Worm (Caenorhabditis elegans) whole organism, L2 larva: Measurements from ENCODE around the gene T22D1.18.

Source experiments
- C34F6.9 ChIP-seq: fragments of 150-350 bp; optimal IDR thresholded peaks from 2 replicates; lab custom pipeline; 2014; ENCODE audit warnings: missing biosample characterization, missing genetic modification characterization
- F13H6.1 ChIP-seq: sonication (generic microtip); optimal IDR thresholded peaks from 2 replicates; lab custom pipeline; 2016; ENCODE audit warnings: missing genetic modification characterization, missing compliant biosample characterization
- Y55F3AM.14 ChIP-seq: fragments of 200-800 bp; sonication (Bioruptor generic); optimal IDR thresholded peaks from 2 replicates; lab custom pipeline; 2018; ENCODE audit warnings: mild to moderate bottlenecking, missing genetic modification characterization, missing compliant biosample characterization
- aly-2 ChIP-seq: fragments of 150-350 bp; optimal IDR thresholded peaks from 2 replicates; lab custom pipeline; 2014; ENCODE audit warnings: missing biosample characterization, missing genetic modification characterization
- blmp-1 ChIP-seq: sonication (generic microtip); optimal IDR thresholded peaks from 2 replicates; lab custom pipeline; 2017; ENCODE audit warnings: missing genetic modification characterization, mild to moderate bottlenecking, missing compliant biosample characterization, antibody characterized with exemption, moderate library complexity; ENCODE audit not compliant: insufficient read depth
- ceh-16 ChIP-seq: fragments of 150-350 bp; optimal IDR thresholded peaks from 2 replicates; lab custom pipeline; 2014; ENCODE audit warnings: missing biosample characterization, missing genetic modification characterization
- ceh-82 ChIP-seq: fragments of 150-350 bp; optimal IDR thresholded peaks from 2 replicates; lab custom pipeline; 2014; ENCODE audit warnings: missing biosample characterization, missing genetic modification characterization
- crh-2 ChIP-seq: sonication (generic microtip); optimal IDR thresholded peaks from 2 replicates; lab custom pipeline; 2017; ENCODE audit warnings: missing biosample characterization, missing genetic modification characterization
- dmd-4 ChIP-seq: sonication (generic microtip); optimal IDR thresholded peaks from 2 replicates; lab custom pipeline; 2017; ENCODE audit warnings: missing biosample characterization, missing genetic modification characterization
- egl-27 ChIP-seq: sonication (generic microtip); optimal IDR thresholded peaks from 3 replicates; lab custom pipeline; 2017; ENCODE audit warnings: missing biosample characterization, missing genetic modification reagents, missing genetic modification characterization
- elt-1 ChIP-seq: fragments of 150-350 bp; optimal IDR thresholded peaks from 2 replicates; lab custom pipeline; 2014; ENCODE audit warnings: missing biosample characterization, missing genetic modification characterization
- fos-1 ChIP-seq: fragments of 150-350 bp; optimal IDR thresholded peaks from 2 replicates; lab custom pipeline; 2014; ENCODE audit warnings: missing biosample characterization, missing genetic modification characterization
- lin-11 ChIP-seq: fragments of 150-350 bp; sonication (generic microtip); optimal IDR thresholded peaks from 2 replicates; lab custom pipeline; 2014; ENCODE audit warnings: missing biosample characterization, missing genetic modification characterization, inconsistent platforms, mixed read lengths
- lin-13 ChIP-seq: fragments of 150-350 bp; optimal IDR thresholded peaks from 2 replicates; lab custom pipeline; 2014; ENCODE audit warnings: missing biosample characterization, missing genetic modification reagents, missing genetic modification characterization
- lin-39 ChIP-seq: fragments of 150-350 bp; optimal IDR thresholded peaks from 2 replicates; lab custom pipeline; 2014; ENCODE audit warnings: missing biosample characterization, missing genetic modification reagents, missing genetic modification characterization
- lsy-2 ChIP-seq, 2 experiments: fragments of 150-350 bp in 1 of 2; sonication (generic microtip) in 1 of 2; optimal IDR thresholded peaks; 2 replicates each; lab custom pipeline; 2014 to 2017; ENCODE audit warnings: missing biosample characterization in 2 of 2, missing genetic modification characterization in 2 of 2
- mbf-1 ChIP-seq: sonication (generic microtip); optimal IDR thresholded peaks from 2 replicates; lab custom pipeline; 2017; ENCODE audit warnings: missing biosample characterization, missing genetic modification characterization
- mdl-1 ChIP-seq, 2 experiments: fragments of 150-350 bp in 1 of 2; sonication (generic microtip) in 1 of 2; optimal IDR thresholded peaks; 2 replicates each; lab custom pipeline; 2017; ENCODE audit warnings: missing biosample characterization in 2 of 2, missing genetic modification characterization in 2 of 2
- nhr-129 ChIP-seq: fragments of 150-350 bp; optimal IDR thresholded peaks from 2 replicates; lab custom pipeline; 2014; ENCODE audit warnings: missing biosample characterization, missing genetic modification characterization
- nhr-21 ChIP-seq: fragments of 150-350 bp; optimal IDR thresholded peaks from 2 replicates; lab custom pipeline; 2014; ENCODE audit warnings: missing biosample characterization, missing genetic modification characterization
- nhr-6 ChIP-seq: fragments of 150-350 bp; optimal IDR thresholded peaks from 2 replicates; lab custom pipeline; 2014; ENCODE audit warnings: missing biosample characterization, missing genetic modification characterization
- nhr-77 ChIP-seq: fragments of 150-350 bp; optimal IDR thresholded peaks from 2 replicates; lab custom pipeline; 2014; ENCODE audit warnings: missing biosample characterization, missing genetic modification characterization
- sma-3 ChIP-seq: sonication (generic microtip); optimal IDR thresholded peaks from 2 replicates; lab custom pipeline; 2016; ENCODE audit warnings: missing genetic modification reagents, missing genetic modification characterization, missing compliant biosample characterization
- sma-9 ChIP-seq, 2 experiments: fragments of 150-350 bp in 1 of 2; sonication (generic microtip) in 1 of 2; optimal IDR thresholded peaks; 2 replicates each; lab custom pipeline; 2014 to 2016; ENCODE audit warnings: missing genetic modification characterization in 2 of 2, mild to moderate bottlenecking in 1 of 2, missing biosample characterization in 1 of 2, missing compliant biosample characterization in 1 of 2, missing genetic modification reagents in 1 of 2, moderate library complexity in 1 of 2
- snpc-4 ChIP-seq: fragments of 150-350 bp; optimal IDR thresholded peaks from 2 replicates; lab custom pipeline; 2014; ENCODE audit warnings: missing biosample characterization, missing genetic modification characterization
- unc-55 ChIP-seq: fragments of 150-350 bp; sonication (generic microtip); optimal IDR thresholded peaks from 3 replicates; lab custom pipeline; 2014; ENCODE audit warnings: missing biosample characterization, missing genetic modification reagents, missing genetic modification characterization
- zag-1 ChIP-seq: fragments of 150-350 bp; optimal IDR thresholded peaks from 2 replicates; lab custom pipeline; 2014; ENCODE audit warnings: missing biosample characterization, missing genetic modification characterization

The T22D1.18 gene

ce11 chrIV:6879666-6880210, 40.2 kb downstream of the T22D1.18 start:
- TF ChIP-seq blmp-1 (tag; lab: Kevin White, UChicago) = no peak
- no peak for TF ChIP-seq snpc-4 (tag; lab: Kevin White, UChicago)
- no peak for TF ChIP-seq nhr-77
- TF ChIP-seq dmd-4 (tag; lab: Kevin White, UChicago) = no peak
- no peak for TF ChIP-seq sma-3
- no peak for TF ChIP-seq Y55F3AM.14 (GFP tag; lab: Kevin White, UChicago)
- TF ChIP-seq egl-27 (tag; lab: Kevin White, UChicago) = no peak
- no peak for TF ChIP-seq C34F6.9 (tag; lab: Kevin White, UChicago)
- TF ChIP-seq lin-13 (GFP tag; lab: Kevin White, UChicago) = no peak
- no peak for TF ChIP-seq ceh-82 (tag; lab: Kevin White, UChicago)
- TF ChIP-seq, all 48 proteins: peak for 0

DNA sequence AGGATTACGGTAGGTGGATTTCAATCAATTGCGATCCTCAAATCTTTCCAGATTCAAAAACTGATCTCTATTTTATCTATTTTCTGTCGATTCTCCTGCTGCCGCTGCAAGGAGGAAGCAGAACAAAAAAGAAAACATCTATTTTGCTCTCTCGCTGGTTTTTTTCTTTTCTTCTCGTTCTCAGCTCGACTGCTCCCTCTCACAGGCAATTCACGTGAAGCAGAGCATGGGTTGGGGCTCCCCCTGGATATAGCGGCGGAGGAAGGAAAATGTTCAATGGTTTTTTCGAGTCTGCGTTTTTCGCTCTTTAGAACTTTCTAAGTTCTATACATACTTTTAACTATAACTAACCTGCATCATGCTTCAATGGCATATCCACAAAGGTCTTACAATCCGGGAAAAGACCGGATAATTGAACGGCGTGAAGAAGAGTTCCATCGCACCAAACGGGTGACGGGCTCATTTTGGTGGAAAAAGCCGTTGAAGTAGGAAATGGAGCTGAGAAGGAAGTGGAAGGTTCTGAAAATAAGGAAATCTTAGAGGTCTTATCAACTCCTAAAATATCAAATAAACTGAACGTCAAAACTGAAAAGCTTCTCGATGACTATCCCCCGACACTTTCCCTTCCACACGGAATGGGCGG, 40.9 kb downstream of the T22D1.18 start:
- TF ChIP-seq snpc-4 (tag; lab: Kevin White, UChicago) (peak; percentile 48), mbf-1 (tag; lab: Kevin White, UChicago) (no peak), aly-2 (tag; lab: Kevin White, UChicago) (no peak), elt-1 (tag; lab: Kevin White, UChicago) (no peak), lin-13 (GFP tag; lab: Kevin White, UChicago) (peak; percentile 17), nhr-6 (tag; lab: Kevin White, UChicago) (peak; percentile 13), crh-2 (tag; lab: Kevin White, UChicago) (peak; percentile 61), lin-39 (tag; lab: Kevin White, UChicago) (no peak), F13H6.1 (tag; lab: Kevin White, UChicago) (peak; percentile 78), egl-27 (tag; lab: Kevin White, UChicago) (peak; percentile 87), fos-1 (peak; percentile 18), zag-1 (peak; percentile 35), nhr-129 (tag; lab: Kevin White, UChicago) (peak; percentile 80), nhr-21 (peak; percentile 49), mdl-1 (tag; optimal IDR thresholded peaks at IDR 0.05; lab: Kevin White, UChicago) (peak in 1 of 2 experiments; percentile 20), lin-11 (tag; lab: Kevin White, UChicago) (no peak), C34F6.9 (tag; lab: Kevin White, UChicago) (peak; percentile 75), Y55F3AM.14 (GFP tag; lab: Kevin White, UChicago) (no peak), unc-55 (GFP tag; lab: Kevin White, UChicago) (peak; percentile 83), dmd-4 (tag; lab: Kevin White, UChicago) (no peak), lsy-2 (tag; optimal IDR thresholded peaks at IDR 0.05; lab: Kevin White, UChicago) (peak in 1 of 2 experiments; percentile 79), ceh-16 (tag; lab: Kevin White, UChicago) (no peak), sma-9 (GFP tag; optimal IDR thresholded peaks at IDR 0.05; lab: Kevin White, UChicago) (peak; percentile 99), sma-9 (tag; optimal IDR thresholded peaks at IDR 0.05; lab: Kevin White, UChicago) (no peak)

DNA sequence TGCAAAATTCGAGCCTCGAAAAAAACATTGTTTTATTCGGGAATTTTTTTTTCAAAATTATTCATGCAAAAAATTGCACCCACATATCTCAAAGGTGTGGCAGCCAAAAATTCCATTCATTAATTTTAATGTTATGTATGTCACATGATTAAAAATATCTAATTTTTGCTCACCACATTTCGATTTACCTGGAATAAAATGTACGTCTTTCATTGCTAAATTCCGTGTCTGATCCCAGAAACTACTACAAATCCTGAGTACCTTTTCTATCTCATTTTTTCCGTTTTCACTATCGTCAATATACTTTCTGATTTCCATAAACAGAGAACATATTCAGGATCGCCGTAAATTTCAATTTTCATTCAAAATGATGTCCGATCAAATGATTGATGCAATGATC, 47.0 kb downstream of the T22D1.18 start, which contains the start of gene srx-19:
Gene srx-19 (plus strand): TSS at position 301 of the 400 bp plus-strand sequence.
- TF ChIP-seq egl-27 (tag; lab: Kevin White, UChicago) = no peak
- TF ChIP-seq, all 48 proteins: peak for 0
